Fruit fly (Drosophila melanogaster): ENCODE data around the gene CG17260.

CG17260 gene

dm6 chr2L:3003399-3003798 is 33.6 kb upstream of the CG17260 start (continued):
- TF ChIP-seq E2f2 (GFP tag; IDR thresholded peaks at IDR 0.05) (no peak), HmgD (GFP tag; optimal IDR thresholded peaks at IDR 0.05) (no peak), Asciz (GFP tag; optimal IDR thresholded peaks at IDR 0.05) (peak; percentile 88), onecut (GFP tag; IDR thresholded peaks at IDR 0.05) (peak; percentile 25; the same call in 1 of the 2 replicates), sens (GFP tag) (peak; percentile 92), repo (GFP tag; optimal IDR thresholded peaks at IDR 0.05) (no peak), cad (GFP tag; optimal IDR thresholded peaks at IDR 0.05) (no peak), CG8290 (GFP tag; optimal IDR thresholded peaks at IDR 0.05) (no peak), CG8290 (tag; optimal IDR thresholded peaks at IDR 0.05) (peak in 1 of 2 experiments; percentile 61), Ptx1 (GFP tag; IDR thresholded peaks at IDR 0.05) (peak; percentile 68), ken (GFP tag; IDR thresholded peaks at IDR 0.05) (peak; percentile 46; the same call in 1 of the 3 replicates), CG12744 (GFP tag; optimal IDR thresholded peaks at IDR 0.05) (no peak), CG5245 (GFP tag; optimal IDR thresholded peaks at IDR 0.05) (no peak), ssp (GFP tag; IDR thresholded peaks at IDR 0.05) (no peak), zen (tag; optimal IDR thresholded peaks at IDR 0.05) (no peak), H15 (GFP tag; IDR thresholded peaks at IDR 0.05) (0 out of 3 replicates have a peak, but pooled peaks have one; percentile 21), dati (GFP tag; IDR thresholded peaks at IDR 0.05) (no peak), CG34376 (GFP tag; optimal IDR thresholded peaks at IDR 0.05) (no peak), wek (GFP tag; optimal IDR thresholded peaks at IDR 0.05) (peak; percentile 25), chinmo (GFP tag; IDR thresholded peaks at IDR 0.05; ENCODE audit: partially characterized antibody) (no peak), CG43689 (GFP tag; IDR thresholded peaks at IDR 0.05) (no peak), Jarid2 (GFP tag; optimal IDR thresholded peaks at IDR 0.05) (no peak), CG32772 (GFP tag; IDR thresholded peaks at IDR 0.05) (0 out of 2 replicates have a peak, but pooled peaks have one; percentile 42), CG13894 (tag; optimal IDR thresholded peaks at IDR 0.05) (no peak), ato (GFP tag; IDR thresholded peaks at IDR 0.05; ENCODE audit: partially characterized antibody) (no peak), Dref (GFP tag; IDR thresholded peaks at IDR 0.05) (no peak), CG2199 (GFP tag; IDR thresholded peaks at IDR 0.05) (no peak), Six4 (GFP tag; optimal IDR thresholded peaks at IDR 0.05) (peak; percentile 45), pho (GFP tag; optimal IDR thresholded peaks at IDR 0.05) (no peak), crol (GFP tag; IDR thresholded peaks at IDR 0.05) (no peak), CG7786 (GFP tag; optimal IDR thresholded peaks at IDR 0.05) (no peak), CG7357 (GFP tag; IDR thresholded peaks at IDR 0.05) (no peak), ac (GFP tag; optimal IDR thresholded peaks at IDR 0.05) (no peak), ab (GFP tag; optimal IDR thresholded peaks at IDR 0.05) (no peak), CG10321 (GFP tag; IDR thresholded peaks at IDR 0.05) (peak; percentile 19; the same call in 1 of the 2 replicates), gsb-n (tag; optimal IDR thresholded peaks at IDR 0.05) (peak; percentile 62), yki (optimal IDR thresholded peaks at IDR 0.05) (no peak), ind (GFP tag; optimal IDR thresholded peaks at IDR 0.05) (peak; percentile 41), Trl (optimal IDR thresholded peaks at IDR 0.05) (no peak), Trl (GFP tag; optimal IDR thresholded peaks at IDR 0.05) (no peak), Meics (GFP tag; optimal IDR thresholded peaks at IDR 0.05) (peak; percentile 6), NFAT (GFP tag; IDR thresholded peaks at IDR 0.05) (no peak), CG12155 (GFP tag; optimal IDR thresholded peaks at IDR 0.05) (no peak), toy (GFP tag; IDR thresholded peaks at IDR 0.05) (no peak), lbe (GFP tag; optimal IDR thresholded peaks at IDR 0.05) (no peak), inv (GFP tag; IDR thresholded peaks at IDR 0.05; ENCODE audit: partially characterized antibody) (no peak), dan (GFP tag; IDR thresholded peaks at IDR 0.05) (no peak), CG9215 (GFP tag; IDR thresholded peaks at IDR 0.05) (no peak), CG7372 (GFP tag; IDR thresholded peaks at IDR 0.05) (no peak), CG4424 (GFP tag; optimal IDR thresholded peaks at IDR 0.05) (no peak), Atf3 (GFP tag; optimal IDR thresholded peaks at IDR 0.05) (no peak), CG14050 (GFP tag; IDR thresholded peaks at IDR 0.05) (0 out of 3 replicates have a peak, but pooled peaks have one; percentile 21), Hey (tag; optimal IDR thresholded peaks at IDR 0.05) (no peak), dpn (GFP tag; optimal IDR thresholded peaks at IDR 0.05) (peak in 1 of 2 experiments; percentile 41)

Data from whole organism, embryonic.